Fruit fly (Drosophila melanogaster) whole organism, embryonic: ENCODE data around the gene CG3123.

ENCODE experiments used
- Antp ChIP-seq: fragments of 200-800 bp; sonication (Bioruptor generic); optimal IDR thresholded peaks from 3 replicates; lab custom pipeline; 2016; ENCODE audit warnings: missing biosample characterization, missing genetic modification characterization
- BtbVII ChIP-seq: fragments of 200-800 bp; sonication (Bioruptor generic); optimal IDR thresholded peaks from 3 replicates; lab custom pipeline; 2017; ENCODE audit warnings: missing biosample characterization, mild to moderate bottlenecking, missing genetic modification characterization
- CG11560 ChIP-seq: fragments of 200-800 bp; sonication (Bioruptor generic); IDR thresholded peaks from 3 replicates; pipeline ENCODE4 v1.3.6; 2022; ENCODE audit warnings: missing biosample characterization, missing genetic modification characterization
- CG12942 ChIP-seq: fragments of 200-800 bp; sonication (Bioruptor generic); optimal IDR thresholded peaks from 3 replicates; lab custom pipeline; 2016; ENCODE audit warnings: missing biosample characterization, missing genetic modification characterization
- CG13296 ChIP-seq: fragments of 200-800 bp; sonication (Bioruptor generic); optimal IDR thresholded peaks from 3 replicates; lab custom pipeline; 2018; ENCODE audit warnings: missing biosample characterization, mild to moderate bottlenecking, missing genetic modification characterization
- CG13424 ChIP-seq: fragments of 200-800 bp; sonication (Bioruptor generic); optimal IDR thresholded peaks from 2 replicates; lab custom pipeline; 2019; ENCODE audit warnings: missing biosample characterization, mild to moderate bottlenecking, missing genetic modification characterization, moderate library complexity
- CG13775 ChIP-seq: fragments of 200-800 bp; sonication (Bioruptor generic); optimal IDR thresholded peaks from 3 replicates; lab custom pipeline; 2017; ENCODE audit warnings: missing biosample characterization, mild to moderate bottlenecking, missing genetic modification characterization
- CG15696 ChIP-seq: fragments of 200-800 bp; sonication (Bioruptor generic); optimal IDR thresholded peaks from 2 replicates; lab custom pipeline; 2019; ENCODE audit warnings: missing biosample characterization, mild to moderate bottlenecking, missing genetic modification characterization, moderate library complexity
- CG1792 ChIP-seq: fragments of 200-800 bp; sonication (Bioruptor generic); optimal IDR thresholded peaks from 2 replicates; lab custom pipeline; 2016; ENCODE audit warnings: missing biosample characterization, missing genetic modification characterization
- CG18011 ChIP-seq: fragments of 200-800 bp; sonication (Bioruptor generic); optimal IDR thresholded peaks from 2 replicates; lab custom pipeline; 2017; ENCODE audit warnings: missing biosample characterization, missing genetic modification characterization, mild to moderate bottlenecking, moderate library complexity, missing genotype
- CG30431 ChIP-seq: fragments of 200-800 bp; sonication (Bioruptor generic); optimal IDR thresholded peaks from 2 replicates; lab custom pipeline; 2017; ENCODE audit warnings: missing biosample characterization, missing genetic modification characterization
- CG33557 ChIP-seq: fragments of 200-800 bp; sonication (Bioruptor generic); optimal IDR thresholded peaks from 2 replicates; lab custom pipeline; 2019; ENCODE audit warnings: missing biosample characterization, mild to moderate bottlenecking, missing genetic modification characterization, moderate library complexity
- CG4282 ChIP-seq: fragments of 200-800 bp; sonication (Bioruptor generic); optimal IDR thresholded peaks from 2 replicates; lab custom pipeline; 2016; ENCODE audit warnings: missing biosample characterization, missing genetic modification characterization
- CG7357 ChIP-seq: fragments of 200-800 bp; sonication (Bioruptor generic); IDR thresholded peaks from 3 replicates; pipeline ENCODE4 v1.3.6; 2022; ENCODE audit warnings: missing biosample characterization, missing genetic modification characterization
- CG7987 ChIP-seq: fragments of 200-800 bp; sonication (Bioruptor generic); optimal IDR thresholded peaks from 2 replicates; lab custom pipeline; 2018; ENCODE audit warnings: missing biosample characterization, mild to moderate bottlenecking, missing genetic modification characterization, moderate library complexity
- CG8290 ChIP-seq, 3 experiments: fragments of 200-800 bp; sonication (Bioruptor generic); optimal IDR thresholded peaks; 2 replicates each; lab custom pipeline; 2016 to 2019; ENCODE audit warnings: missing biosample characterization in 3 of 3, missing genetic modification characterization in 3 of 3, mild to moderate bottlenecking in 2 of 3, moderate library complexity in 1 of 3
- Deaf1 ChIP-seq: fragments of 200-800 bp; optimal IDR thresholded peaks from 3 replicates; lab custom pipeline; 2019; ENCODE audit warnings: missing biosample characterization, mild to moderate bottlenecking, missing genetic modification characterization, moderate library complexity
- Dll ChIP-seq: fragments of 200-800 bp; sonication (Bioruptor generic); IDR thresholded peaks from 4 replicates; pipeline ENCODE4 v1.3.6; 2022; ENCODE audit warnings: missing biosample characterization, missing genetic modification characterization; ENCODE audit not compliant: partially characterized antibody
- Eip74EF ChIP-seq, 2 experiments: fragments of 200-800 bp in 1 of 2; fragments of >200 bp in 1 of 2; sonication (Bioruptor generic) in 1 of 2; optimal IDR thresholded peaks; 2 replicates each; lab custom pipeline; 2017 to 2019; ENCODE audit warnings: missing biosample characterization in 2 of 2, missing genetic modification characterization in 2 of 2, mild to moderate bottlenecking in 1 of 2, moderate library complexity in 1 of 2
- Elba2 ChIP-seq: fragments of 200-800 bp; sonication (Bioruptor generic); optimal IDR thresholded peaks from 3 replicates; lab custom pipeline; 2016; ENCODE audit warnings: missing biosample characterization, missing genetic modification characterization
- Fer2 ChIP-seq: fragments of 200-800 bp; sonication (Bioruptor generic); optimal IDR thresholded peaks from 2 replicates; lab custom pipeline; 2018; ENCODE audit warnings: missing biosample characterization, mild to moderate bottlenecking, missing genetic modification characterization, moderate library complexity
- Gug ChIP-seq: fragments of 200-800 bp; sonication (Bioruptor generic); IDR thresholded peaks from 4 replicates; pipeline ENCODE4 v1.3.6; 2022; ENCODE audit warnings: missing biosample characterization, missing genetic modification characterization
- Kr ChIP-seq: fragments of 200-800 bp; sonication (Bioruptor generic); optimal IDR thresholded peaks from 2 replicates; lab custom pipeline; 2017; ENCODE audit warnings: missing biosample characterization, mild to moderate bottlenecking, missing genetic modification characterization
- MBD-R2 ChIP-seq: fragments of 200-800 bp; sonication (Bioruptor generic); IDR thresholded peaks from 2 replicates; pipeline ENCODE4 v1.3.6; 2022; ENCODE audit warnings: missing biosample characterization, missing genetic modification characterization
- MESR4 ChIP-seq: fragments of 200-800 bp; sonication (Bioruptor generic); optimal IDR thresholded peaks from 2 replicates; lab custom pipeline; 2018; ENCODE audit warnings: missing biosample characterization, mild to moderate bottlenecking, missing genetic modification characterization, moderate library complexity
- Pdp1 ChIP-seq, 2 experiments: fragments of 200-800 bp; sonication (Bioruptor generic); optimal IDR thresholded peaks; 3 replicates each; lab custom pipeline; 2016; ENCODE audit warnings: missing biosample characterization in 2 of 2, missing genetic modification characterization in 2 of 2, mild to moderate bottlenecking in 1 of 2, moderate library complexity in 1 of 2
- Rfx ChIP-seq: fragments of 200-800 bp; sonication (Bioruptor generic); IDR thresholded peaks from 2 replicates; pipeline ENCODE4 v1.3.6; 2022; ENCODE audit warnings: missing biosample characterization, missing genetic modification characterization
- Sox102F ChIP-seq: fragments of 200-800 bp; sonication (Bioruptor generic); optimal IDR thresholded peaks from 2 replicates; lab custom pipeline; 2018; ENCODE audit warnings: missing biosample characterization, mild to moderate bottlenecking, missing genetic modification characterization, moderate library complexity
- YL-1 ChIP-seq: fragments of 200-800 bp; sonication (Bioruptor generic); optimal IDR thresholded peaks from 3 replicates; lab custom pipeline; 2017; ENCODE audit warnings: missing biosample characterization, mild to moderate bottlenecking, missing genetic modification characterization
- ap ChIP-seq: fragments of 200-800 bp; sonication (Bioruptor generic); IDR thresholded peaks from 2 replicates; pipeline ENCODE4 v1.3.6; 2022; ENCODE audit warnings: missing biosample characterization, missing genetic modification characterization
- ato ChIP-seq: fragments of 200-800 bp; sonication (Bioruptor generic); IDR thresholded peaks from 2 replicates; pipeline ENCODE4 v1.3.6; 2022; ENCODE audit warnings: missing biosample characterization, missing genetic modification characterization; ENCODE audit not compliant: partially characterized antibody
- bowl ChIP-seq: fragments of 200-800 bp; sonication (Bioruptor generic); IDR thresholded peaks from 2 replicates; pipeline ENCODE4 v1.3.6; 2022; ENCODE audit warnings: missing biosample characterization, missing genetic modification characterization
- bsh ChIP-seq, 2 experiments: fragments of 200-800 bp; sonication (Bioruptor generic); optimal IDR thresholded peaks; 2 replicates each; lab custom pipeline; 2017 to 2018; ENCODE audit warnings: mild to moderate bottlenecking in 2 of 2, missing biosample characterization in 2 of 2, missing genetic modification characterization in 2 of 2, moderate library complexity in 1 of 2
- chinmo ChIP-seq: fragments of 200-800 bp; sonication (Bioruptor generic); IDR thresholded peaks from 4 replicates; pipeline ENCODE4 v1.3.6; 2022; ENCODE audit warnings: missing biosample characterization, missing genetic modification characterization; ENCODE audit not compliant: partially characterized antibody
- chm ChIP-seq: fragments of 200-800 bp; sonication (Bioruptor generic); IDR thresholded peaks from 2 replicates; pipeline ENCODE4 v1.3.6; 2022; ENCODE audit warnings: missing biosample characterization, missing genetic modification characterization
- chn ChIP-seq: fragments of 200-800 bp; sonication (Bioruptor generic); optimal IDR thresholded peaks from 2 replicates; lab custom pipeline; 2016; ENCODE audit warnings: missing biosample characterization, missing genetic modification characterization
- crol ChIP-seq: fragments of 200-800 bp; sonication (Bioruptor generic); IDR thresholded peaks from 2 replicates; pipeline ENCODE4 v1.3.6; 2022; ENCODE audit warnings: missing biosample characterization, missing genetic modification characterization
- cwo ChIP-seq: fragments of 200-800 bp; sonication (Bioruptor generic); optimal IDR thresholded peaks from 3 replicates; lab custom pipeline; 2017; ENCODE audit warnings: missing biosample characterization, missing genetic modification characterization, mild to moderate bottlenecking, moderate library complexity, missing genetic modification reagents
- ems ChIP-seq: fragments of 200-800 bp; sonication (Bioruptor generic); optimal IDR thresholded peaks from 3 replicates; lab custom pipeline; 2016; ENCODE audit warnings: missing biosample characterization, missing genetic modification characterization
- fd64A ChIP-seq: fragments of 200-800 bp; sonication (Bioruptor generic); optimal IDR thresholded peaks from 3 replicates; lab custom pipeline; 2018; ENCODE audit warnings: missing biosample characterization, mild to moderate bottlenecking, missing genetic modification characterization
- ftz-f1 ChIP-seq: fragments of 200-800 bp; sonication (Bioruptor generic); optimal IDR thresholded peaks from 2 replicates; lab custom pipeline; 2016; ENCODE audit warnings: missing biosample characterization, missing genetic modification characterization
- grn ChIP-seq: fragments of 200-800 bp; sonication (Bioruptor generic); optimal IDR thresholded peaks from 3 replicates; lab custom pipeline; 2017; ENCODE audit warnings: missing biosample characterization, missing genetic modification characterization
- nom ChIP-seq: fragments of 200-800 bp; sonication (Bioruptor generic); optimal IDR thresholded peaks from 2 replicates; lab custom pipeline; 2017; ENCODE audit warnings: missing biosample characterization, missing genetic modification characterization, mild to moderate bottlenecking, moderate library complexity, missing genetic modification reagents
- oc ChIP-seq: fragments of 200-800 bp; sonication (Bioruptor generic); optimal IDR thresholded peaks from 2 replicates; lab custom pipeline; 2018; ENCODE audit warnings: missing biosample characterization, mild to moderate bottlenecking, missing genetic modification characterization, moderate library complexity
- seq ChIP-seq: fragments of 200-800 bp; sonication (Bioruptor generic); IDR thresholded peaks from 2 replicates; pipeline ENCODE4 v1.3.6; 2022; ENCODE audit warnings: missing biosample characterization, missing genetic modification characterization
- so ChIP-seq: fragments of 200-800 bp; sonication (Bioruptor generic); IDR thresholded peaks from 3 replicates; pipeline ENCODE4 v1.3.6; 2022; ENCODE audit warnings: missing biosample characterization, missing genetic modification characterization
- sob ChIP-seq: fragments of 200-800 bp; sonication (Bioruptor generic); IDR thresholded peaks from 2 replicates; pipeline ENCODE4 v1.3.6; 2022; ENCODE audit warnings: missing biosample characterization, missing genetic modification characterization
- toy ChIP-seq: fragments of 200-800 bp; sonication (Bioruptor generic); IDR thresholded peaks from 2 replicates; pipeline ENCODE4 v1.3.6; 2022; ENCODE audit warnings: missing biosample characterization, missing genetic modification characterization
- vfl ChIP-seq: fragments of 200-800 bp; sonication (Bioruptor generic); optimal IDR thresholded peaks from 2 replicates; lab custom pipeline; 2016; ENCODE audit warnings: missing biosample characterization, missing genetic modification characterization

CG3123 gene

dm6 chr2L:2806190-2806763, 19.0 kb downstream of the CG3123 start:
- TF ChIP-seq chm (GFP tag; lab: Robert Waterston, UW) (no peak), YL-1 (GFP tag; lab: Kevin White, UChicago) (no peak), CG7987 (GFP tag; lab: Kevin White, UChicago) (peak; percentile 87), MBD-R2 (GFP tag; lab: Robert Waterston, UW) (no peak), CG30431 (GFP tag; lab: Kevin White, UChicago) (no peak), CG13775 (GFP tag; lab: Kevin White, UChicago) (no peak), CG4282 (no peak), bowl (GFP tag; lab: Robert Waterston, UW) (no peak), ems (GFP tag; lab: Kevin White, UChicago) (no peak), CG11560 (0 out of 3 replicates have a peak, but pooled peaks have one; percentile 26), CG15696 (tag; lab: Kevin White, UChicago) (no peak), crol (GFP tag; lab: Robert Waterston, UW) (peak; percentile 39; the same call in 1 of the 2 replicates), CG33557 (GFP tag; lab: Kevin White, UChicago) (no peak), MESR4 (GFP tag; lab: Kevin White, UChicago) (no peak), so (GFP tag; lab: Robert Waterston, UW) (no peak), CG1792 (GFP tag; lab: Kevin White, UChicago) (no peak), toy (GFP tag; lab: Robert Waterston, UW) (no peak), fd64A (GFP tag; lab: Kevin White, UChicago) (no peak), CG8290 (GFP tag; optimal IDR thresholded peaks at IDR 0.05; lab: Kevin White, UChicago) (no peak), CG8290 (tag; optimal IDR thresholded peaks at IDR 0.05; lab: Kevin White, UChicago) (no peak), Eip74EF (GFP tag; optimal IDR thresholded peaks at IDR 0.05; lab: Kevin White, UChicago) (no peak), chinmo (0 out of 4 replicates have a peak, but pooled peaks have one; percentile 16), vfl (no peak), ato (no peak), bsh (GFP tag; optimal IDR thresholded peaks at IDR 0.05; lab: Kevin White, UChicago) (peak in 1 of 2 experiments; percentile 63), Gug (GFP tag; lab: Robert Waterston, UW) (no peak), CG18011 (GFP tag; lab: Kevin White, UChicago) (no peak), grn (GFP tag; lab: Kevin White, UChicago) (no peak), seq (GFP tag; lab: Robert Waterston, UW) (no peak), Rfx (no peak), Pdp1 (GFP tag; optimal IDR thresholded peaks at IDR 0.05; lab: Kevin White, UChicago) (no peak), Dll (GFP tag; lab: Robert Waterston, UW) (no peak), sob (GFP tag; lab: Robert Waterston, UW) (no peak), ap (GFP tag; lab: Robert Waterston, UW) (no peak), CG12942 (no peak), CG13424 (tag; lab: Kevin White, UChicago) (no peak), CG13296 (GFP tag; lab: Kevin White, UChicago) (no peak), Elba2 (GFP tag; lab: Kevin White, UChicago) (no peak), Deaf1 (no peak), BtbVII (GFP tag; lab: Kevin White, UChicago) (peak; percentile 13), Kr (GFP tag; lab: Kevin White, UChicago) (no peak), Fer2 (tag; lab: Kevin White, UChicago) (no peak), cwo (GFP tag; lab: Kevin White, UChicago) (peak; percentile 38), nom (GFP tag; lab: Kevin White, UChicago) (peak; percentile 96), ftz-f1 (GFP tag; lab: Kevin White, UChicago) (no peak), oc (tag; lab: Kevin White, UChicago) (no peak), Antp (no peak), CG7357 (no peak), chn (GFP tag; lab: Kevin White, UChicago) (no peak), Sox102F (no peak)
